Worm (Caenorhabditis elegans) whole organism, dauer: ENCODE data around the gene srab-18.

Experiments
- unc-62 ChIP-seq: sonication (generic microtip); optimal IDR thresholded peaks from 2 replicates; lab custom pipeline; 2017; ENCODE audit warnings: missing biosample characterization, missing genetic modification reagents, missing genetic modification characterization

srab-18 gene

DNA sequence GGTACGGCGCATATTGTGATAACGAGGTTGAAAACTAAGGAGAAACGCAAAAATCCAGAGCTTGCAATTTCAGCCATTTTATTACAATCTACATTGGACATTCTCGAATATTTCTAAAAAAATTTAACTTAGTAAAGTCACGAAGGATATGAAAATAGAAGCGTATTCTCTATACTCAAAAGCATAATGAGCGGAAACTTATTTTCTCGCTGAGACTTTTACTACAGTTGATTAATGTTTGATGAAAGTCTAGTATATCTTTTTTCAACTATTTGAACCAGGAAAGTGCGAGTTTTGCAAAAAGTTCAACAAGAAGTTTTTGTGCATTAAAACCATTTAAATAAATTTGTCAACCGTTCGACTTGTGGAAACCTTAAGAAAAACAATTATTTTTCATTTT lies at the start of gene srab-18:
Gene srab-18, minus strand, starts transcription at position 101 of the 400 bp plus-strand sequence.
- no peak for TF ChIP-seq unc-62 (GFP tag; lab: Kevin White, UChicago)

- no peak for TF ChIP-seq unc-62 (GFP tag; lab: Kevin White, UChicago)
Measured at ce11 chrV:9918410-9918809, 47.2 kb upstream of the srab-18 start, which contains the start of gene C50H2.5. C50H2.5 (plus strand) TSS chrV:9918710.

DNA sequence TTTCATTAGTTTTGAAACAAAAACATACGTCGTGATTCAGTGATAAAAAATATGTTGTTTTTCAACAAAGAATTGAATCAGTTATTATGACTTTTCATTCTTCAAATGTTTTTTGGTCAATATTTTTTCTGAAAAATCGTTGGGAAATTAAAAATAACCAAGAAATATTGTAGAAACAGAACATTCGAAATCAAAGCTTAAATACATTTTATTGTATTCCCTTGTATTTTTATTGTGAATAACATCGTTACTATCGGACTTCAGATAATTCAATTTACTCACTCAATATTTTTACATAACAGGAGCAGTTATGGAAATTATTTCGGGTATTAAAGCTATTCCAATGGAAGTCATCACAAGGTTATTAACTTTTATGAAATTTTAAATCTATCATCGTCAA lies 45.4 kb upstream of the srab-18 start, which contains the start of gene C50H2.4:
Gene C50H2.4, plus strand, starts transcription at position 301 of the 400 bp plus-strand sequence.
- no peak for TF ChIP-seq unc-62 (GFP tag; lab: Kevin White, UChicago)

- TF ChIP-seq unc-62 (GFP tag; lab: Kevin White, UChicago): no peak
Measured at ce11 chrV:9915021-9915420, 43.8 kb upstream of the srab-18 start, which contains the start of gene mec-9. mec-9 (minus strand) TSS chrV:9915121.

DNA sequence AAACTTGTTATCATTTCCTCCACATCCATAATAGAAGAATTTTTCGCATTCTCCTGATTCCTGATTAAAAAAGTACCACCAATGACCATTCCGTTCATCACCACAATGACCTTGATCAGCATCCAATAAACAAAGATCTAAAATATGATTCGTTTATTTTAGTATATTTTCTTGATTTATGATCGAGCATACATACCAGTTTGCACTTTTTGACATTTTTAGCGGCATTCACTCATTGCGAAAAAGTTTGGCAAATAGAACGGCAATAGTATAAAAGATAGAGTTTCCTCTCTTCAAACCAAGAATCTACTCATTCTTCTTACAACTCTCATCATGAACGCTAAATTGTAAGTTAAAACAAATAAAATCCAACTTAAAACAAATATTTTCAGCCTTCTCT lies 42.6 kb upstream of the srab-18 start, which contains the start of gene fipr-10:
Gene fipr-10, plus strand, starts transcription at position 301 of the 400 bp plus-strand sequence.
- no peak for TF ChIP-seq unc-62 (GFP tag; lab: Kevin White, UChicago)

DNA sequence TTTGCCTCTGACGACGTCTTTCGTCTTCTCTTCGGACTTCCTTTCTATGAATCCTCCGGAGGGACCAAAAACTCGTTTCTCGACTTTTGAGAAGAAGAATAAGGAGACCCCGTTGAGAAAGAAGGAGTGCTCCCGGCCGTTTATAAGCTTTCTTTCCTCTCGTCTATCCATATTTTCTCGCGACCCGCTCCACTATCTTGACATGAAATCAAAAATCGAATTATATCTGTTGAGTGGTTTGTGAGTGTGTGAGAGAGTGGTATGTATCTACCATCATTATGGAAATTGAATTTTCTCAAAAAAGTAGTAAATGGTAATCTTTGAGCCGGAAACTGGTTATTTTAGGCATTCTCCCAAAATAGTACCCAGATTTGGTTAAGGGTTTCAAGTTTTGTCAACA lies 39.9 kb upstream of the srab-18 start:
- TF ChIP-seq unc-62 (GFP tag; lab: Kevin White, UChicago): no peak

ce11 chrV:9909624-9910023 lies 38.4 kb upstream of the srab-18 start:
- no peak for TF ChIP-seq unc-62 (GFP tag; lab: Kevin White, UChicago)

DNA sequence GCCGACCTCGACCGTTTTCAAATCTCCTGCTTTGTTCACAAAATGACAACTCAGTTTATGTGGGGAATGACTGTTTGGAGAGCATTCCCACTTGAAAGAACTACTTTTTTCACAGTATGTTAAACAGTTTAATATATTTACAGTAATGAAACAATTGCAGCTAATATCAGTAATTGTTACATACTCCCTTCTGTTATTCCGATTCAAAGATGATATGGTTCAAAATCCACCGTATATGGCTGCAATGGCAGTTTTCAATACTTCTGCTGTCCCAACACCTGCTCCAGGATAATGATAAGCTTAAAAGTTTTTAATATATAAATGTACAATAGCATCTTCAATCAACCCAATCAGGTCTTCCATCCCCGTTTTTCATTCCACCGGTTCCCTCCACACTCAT lies 36.0 kb upstream of the srab-18 start:
- no peak for TF ChIP-seq unc-62 (GFP tag; lab: Kevin White, UChicago)

- TF ChIP-seq unc-62 (GFP tag; lab: Kevin White, UChicago): no peak
Measured at ce11 chrV:9906115-9906514, 34.9 kb upstream of the srab-18 start, which contains the start of gene fipr-11. fipr-11 (minus strand) TSS chrV:9906215.

ce11 chrV:9901119-9901518 lies 29.9 kb upstream of the srab-18 start:
- TF ChIP-seq unc-62 (GFP tag; lab: Kevin White, UChicago): no peak

- no peak for TF ChIP-seq unc-62 (GFP tag; lab: Kevin White, UChicago)
Measured at ce11 chrV:9899278-9899677, 28.0 kb upstream of the srab-18 start, which contains the start of gene egl-47. egl-47 (plus strand) TSS chrV:9899578.

DNA sequence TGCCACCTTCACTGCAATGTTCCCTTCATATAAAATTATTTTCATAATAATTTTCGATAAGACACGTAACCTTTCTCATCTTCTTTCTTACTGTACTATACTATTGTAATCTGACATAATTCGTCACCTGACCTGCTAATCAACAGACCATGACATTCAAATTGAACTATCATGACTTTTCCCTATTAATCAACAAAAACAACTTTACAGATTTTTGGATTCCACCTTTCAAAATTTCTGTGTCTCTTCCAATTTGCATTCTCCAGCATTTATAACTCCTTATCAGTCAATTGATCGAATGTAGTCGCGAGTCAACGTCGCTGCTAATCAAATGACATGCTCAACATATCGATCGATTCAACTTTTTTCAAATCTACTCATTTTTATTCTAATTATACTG lies 18.4 kb upstream of the srab-18 start, which contains the start of gene fshr-1:
Gene fshr-1, plus strand, starts transcription at position 209 of the 400 bp plus-strand sequence.
- TF ChIP-seq unc-62 (GFP tag; lab: Kevin White, UChicago): no peak

DNA sequence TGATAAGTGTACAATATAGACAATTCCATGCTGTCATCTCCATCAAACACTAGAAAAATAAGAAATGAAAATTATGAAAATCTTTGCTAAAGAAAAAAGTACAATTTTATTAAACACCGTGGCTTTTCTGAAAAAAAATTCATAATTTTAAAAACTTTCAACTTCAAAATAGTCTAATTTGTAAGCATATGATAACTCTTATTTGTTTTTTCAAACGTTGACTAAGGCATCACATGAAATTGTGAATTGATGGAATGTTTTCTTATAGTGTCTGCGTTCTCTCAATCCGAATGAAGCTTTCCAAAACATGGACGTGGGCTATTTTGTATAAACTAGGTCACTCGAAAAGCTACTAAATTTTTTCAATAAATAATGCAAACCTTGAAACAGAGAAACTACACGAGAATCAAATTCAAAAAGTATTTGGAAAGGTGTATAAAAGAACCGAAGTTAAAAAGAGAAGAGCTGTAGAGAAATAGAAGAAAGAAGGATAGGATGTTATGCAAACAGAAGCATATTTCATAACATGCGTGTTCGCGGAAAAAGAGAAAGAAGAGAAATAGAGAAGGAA lies 14.8 kb upstream of the srab-18 start, which contains the start of gene clp-9:
Gene clp-9, minus strand, starts transcription at position 51 of the 571 bp plus-strand sequence.
- TF ChIP-seq unc-62 (GFP tag; lab: Kevin White, UChicago): no peak

DNA sequence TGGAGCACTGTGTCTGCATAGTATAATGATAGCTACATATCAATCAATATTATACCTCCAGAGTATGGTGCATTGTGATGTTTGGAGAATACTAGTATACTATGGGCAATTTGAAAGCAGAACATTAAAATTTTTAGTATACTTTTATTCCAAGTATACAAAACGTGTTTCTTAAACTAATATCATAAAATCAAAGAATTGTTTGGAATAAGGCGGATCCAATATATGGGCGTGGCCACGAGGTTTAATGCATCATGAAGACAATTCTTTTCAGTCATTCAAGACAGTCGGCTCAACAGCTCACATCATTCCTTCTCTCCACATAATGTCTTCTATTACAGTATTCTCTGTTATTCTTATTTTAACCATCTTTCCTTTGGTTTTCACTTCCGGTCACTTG lies 8.6 kb upstream of the srab-18 start, which contains the start of gene sdz-31:
Gene sdz-31, plus strand, starts transcription at position 301 of the 400 bp plus-strand sequence.
- no peak for TF ChIP-seq unc-62 (GFP tag; lab: Kevin White, UChicago)

DNA sequence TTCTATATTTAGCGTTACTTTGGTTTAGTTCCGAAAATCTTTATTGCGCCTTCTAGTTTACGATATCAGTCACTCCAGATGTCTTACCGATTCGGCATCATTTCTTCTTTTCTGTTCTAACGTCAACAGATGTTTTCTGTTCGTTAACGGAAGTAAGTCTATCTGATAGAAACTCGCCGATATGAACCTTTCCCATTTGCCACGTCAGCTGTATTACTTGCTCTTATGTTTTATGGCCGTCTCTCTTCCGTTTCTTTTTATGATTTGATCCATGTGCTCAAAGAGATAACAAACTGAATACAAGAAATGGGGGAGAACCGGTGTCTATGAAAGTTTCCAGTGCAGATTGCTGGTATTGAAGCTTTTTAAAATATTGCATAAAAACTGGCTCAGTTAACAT lies 8.2 kb upstream of the srab-18 start, which contains the start of gene srab-26:
Gene srab-26, minus strand, starts transcription at position 101 of the 400 bp plus-strand sequence.
- no peak for TF ChIP-seq unc-62 (GFP tag; lab: Kevin White, UChicago)

ce11 chrV:9868311-9868710 lies 2.9 kb downstream of the srab-18 start, which contains the start of gene srab-17:
srab-17 (minus strand) TSS chrV:9868411.
- TF ChIP-seq unc-62 (GFP tag; lab: Kevin White, UChicago): no peak

DNA sequence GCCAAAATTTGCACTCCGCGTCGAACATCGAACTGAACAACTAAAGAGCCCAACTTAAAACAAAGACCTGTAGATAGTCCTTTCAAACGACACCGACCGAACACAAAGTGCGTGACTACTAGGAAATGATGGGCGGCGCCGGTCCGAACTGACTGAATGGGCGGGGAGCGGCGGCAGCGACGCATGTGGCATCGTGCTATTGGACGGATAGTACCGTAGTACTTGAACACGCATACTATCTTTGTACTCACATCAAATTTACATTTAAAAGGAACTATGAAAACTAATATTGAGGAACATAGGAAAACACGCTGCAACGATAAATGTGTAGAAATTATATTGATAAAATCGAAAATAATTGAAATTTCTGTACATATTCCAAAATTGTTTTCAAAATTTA lies 10.9 kb downstream of the srab-18 start:
- no peak for TF ChIP-seq unc-62 (GFP tag; lab: Kevin White, UChicago)
